Worm (Caenorhabditis elegans) whole organism, L2 larva: ENCODE data around the gene dnc-2.
A peak's percentile ranks its signal among the peaks of the same experiment; 100 is the strongest.

Experiments used
- C34F6.9 ChIP-seq: fragments of 150-350 bp; optimal IDR thresholded peaks from 2 replicates; lab custom pipeline; 2014; ENCODE audit warnings: missing biosample characterization, missing genetic modification characterization
- F13H6.1 ChIP-seq: sonication (generic microtip); optimal IDR thresholded peaks from 2 replicates; lab custom pipeline; 2016; ENCODE audit warnings: missing genetic modification characterization, missing compliant biosample characterization
- R02D3.7 ChIP-seq: fragments of 150-350 bp; optimal IDR thresholded peaks from 2 replicates; lab custom pipeline; 2014; ENCODE audit warnings: missing biosample characterization, missing genetic modification characterization
- Y55F3AM.14 ChIP-seq: fragments of 200-800 bp; sonication (Bioruptor generic); optimal IDR thresholded peaks from 2 replicates; lab custom pipeline; 2018; ENCODE audit warnings: mild to moderate bottlenecking, missing genetic modification characterization, missing compliant biosample characterization
- ZK546.5 ChIP-seq: sonication (generic microtip); optimal IDR thresholded peaks from 2 replicates; lab custom pipeline; 2017; ENCODE audit warnings: missing biosample characterization, missing genetic modification characterization
- aly-2 ChIP-seq: fragments of 150-350 bp; optimal IDR thresholded peaks from 2 replicates; lab custom pipeline; 2014; ENCODE audit warnings: missing biosample characterization, missing genetic modification characterization
- ama-1 ChIP-seq: fragments of 150-350 bp; optimal IDR thresholded peaks from 2 replicates; lab custom pipeline; 2018; ENCODE audit warnings: inconsistent platforms
- blmp-1 ChIP-seq: sonication (generic microtip); optimal IDR thresholded peaks from 2 replicates; lab custom pipeline; 2017; ENCODE audit warnings: missing genetic modification characterization, mild to moderate bottlenecking, missing compliant biosample characterization, antibody characterized with exemption, moderate library complexity; ENCODE audit not compliant: insufficient read depth
- ceh-16 ChIP-seq: fragments of 150-350 bp; optimal IDR thresholded peaks from 2 replicates; lab custom pipeline; 2014; ENCODE audit warnings: missing biosample characterization, missing genetic modification characterization
- ceh-82 ChIP-seq: fragments of 150-350 bp; optimal IDR thresholded peaks from 2 replicates; lab custom pipeline; 2014; ENCODE audit warnings: missing biosample characterization, missing genetic modification characterization
- crh-2 ChIP-seq: sonication (generic microtip); optimal IDR thresholded peaks from 2 replicates; lab custom pipeline; 2017; ENCODE audit warnings: missing biosample characterization, missing genetic modification characterization
- dmd-4 ChIP-seq: sonication (generic microtip); optimal IDR thresholded peaks from 2 replicates; lab custom pipeline; 2017; ENCODE audit warnings: missing biosample characterization, missing genetic modification characterization
- egl-27 ChIP-seq: sonication (generic microtip); optimal IDR thresholded peaks from 3 replicates; lab custom pipeline; 2017; ENCODE audit warnings: missing biosample characterization, missing genetic modification reagents, missing genetic modification characterization
- elt-3 ChIP-seq: sonication (generic microtip); optimal IDR thresholded peaks from 2 replicates; lab custom pipeline; 2017; ENCODE audit warnings: missing biosample characterization, missing genetic modification characterization
- fos-1 ChIP-seq: fragments of 150-350 bp; optimal IDR thresholded peaks from 2 replicates; lab custom pipeline; 2014; ENCODE audit warnings: missing biosample characterization, missing genetic modification characterization
- gmeb-1 ChIP-seq: fragments of 150-350 bp; optimal IDR thresholded peaks from 2 replicates; lab custom pipeline; 2014; ENCODE audit warnings: missing biosample characterization, missing genetic modification characterization
- lin-11 ChIP-seq: fragments of 150-350 bp; sonication (generic microtip); optimal IDR thresholded peaks from 2 replicates; lab custom pipeline; 2014; ENCODE audit warnings: missing biosample characterization, missing genetic modification characterization, inconsistent platforms, mixed read lengths
- lin-13 ChIP-seq: fragments of 150-350 bp; optimal IDR thresholded peaks from 2 replicates; lab custom pipeline; 2014; ENCODE audit warnings: missing biosample characterization, missing genetic modification reagents, missing genetic modification characterization
- lin-39 ChIP-seq: fragments of 150-350 bp; optimal IDR thresholded peaks from 2 replicates; lab custom pipeline; 2014; ENCODE audit warnings: missing biosample characterization, missing genetic modification reagents, missing genetic modification characterization
- lsy-2 ChIP-seq, 2 experiments: fragments of 150-350 bp in 1 of 2; sonication (generic microtip) in 1 of 2; optimal IDR thresholded peaks; 2 replicates each; lab custom pipeline; 2014 to 2017; ENCODE audit warnings: missing biosample characterization in 2 of 2, missing genetic modification characterization in 2 of 2
- mbf-1 ChIP-seq: sonication (generic microtip); optimal IDR thresholded peaks from 2 replicates; lab custom pipeline; 2017; ENCODE audit warnings: missing biosample characterization, missing genetic modification characterization
- mdl-1 ChIP-seq, 2 experiments: fragments of 150-350 bp in 1 of 2; sonication (generic microtip) in 1 of 2; optimal IDR thresholded peaks; 2 replicates each; lab custom pipeline; 2017; ENCODE audit warnings: missing biosample characterization in 2 of 2, missing genetic modification characterization in 2 of 2
- nhr-10 ChIP-seq: sonication (generic microtip); optimal IDR thresholded peaks from 2 replicates; lab custom pipeline; 2017; ENCODE audit warnings: missing biosample characterization, missing genetic modification characterization
- nhr-11 ChIP-seq: fragments of 150-350 bp; optimal IDR thresholded peaks from 2 replicates; lab custom pipeline; 2014; ENCODE audit warnings: missing biosample characterization, missing genetic modification characterization
- nhr-12 ChIP-seq: fragments of 150-350 bp; optimal IDR thresholded peaks from 2 replicates; lab custom pipeline; 2014; ENCODE audit warnings: missing biosample characterization, missing genetic modification characterization
- nhr-129 ChIP-seq: fragments of 150-350 bp; optimal IDR thresholded peaks from 2 replicates; lab custom pipeline; 2014; ENCODE audit warnings: missing biosample characterization, missing genetic modification characterization
- nhr-21 ChIP-seq: fragments of 150-350 bp; optimal IDR thresholded peaks from 2 replicates; lab custom pipeline; 2014; ENCODE audit warnings: missing biosample characterization, missing genetic modification characterization
- nhr-23 ChIP-seq: fragments of 150-350 bp; optimal IDR thresholded peaks from 2 replicates; lab custom pipeline; 2014; ENCODE audit warnings: missing biosample characterization, missing genetic modification reagents, missing genetic modification characterization
- nhr-237 ChIP-seq: fragments of 150-350 bp; optimal IDR thresholded peaks from 2 replicates; lab custom pipeline; 2014; ENCODE audit warnings: missing biosample characterization, missing genetic modification characterization
- nhr-25 ChIP-seq: fragments of 150-350 bp; sonication (generic microtip); optimal IDR thresholded peaks from 3 replicates; lab custom pipeline; 2014; ENCODE audit warnings: missing biosample characterization, missing genetic modification characterization
- nhr-77 ChIP-seq: fragments of 150-350 bp; optimal IDR thresholded peaks from 2 replicates; lab custom pipeline; 2014; ENCODE audit warnings: missing biosample characterization, missing genetic modification characterization
- peb-1 ChIP-seq: fragments of 150-350 bp; optimal IDR thresholded peaks from 2 replicates; lab custom pipeline; 2014; ENCODE audit warnings: missing biosample characterization, missing genetic modification characterization
- sem-4 ChIP-seq: fragments of 150-350 bp; optimal IDR thresholded peaks from 2 replicates; lab custom pipeline; 2014; ENCODE audit warnings: missing biosample characterization, missing genetic modification reagents, missing genetic modification characterization
- sma-3 ChIP-seq: sonication (generic microtip); optimal IDR thresholded peaks from 2 replicates; lab custom pipeline; 2016; ENCODE audit warnings: missing genetic modification reagents, missing genetic modification characterization, missing compliant biosample characterization
- sma-9 ChIP-seq, 2 experiments: fragments of 150-350 bp in 1 of 2; sonication (generic microtip) in 1 of 2; optimal IDR thresholded peaks; 2 replicates each; lab custom pipeline; 2014 to 2016; ENCODE audit warnings: missing genetic modification characterization in 2 of 2, mild to moderate bottlenecking in 1 of 2, missing biosample characterization in 1 of 2, missing compliant biosample characterization in 1 of 2, missing genetic modification reagents in 1 of 2, moderate library complexity in 1 of 2
- snpc-4 ChIP-seq: fragments of 150-350 bp; optimal IDR thresholded peaks from 2 replicates; lab custom pipeline; 2014; ENCODE audit warnings: missing biosample characterization, missing genetic modification characterization
- unc-39 ChIP-seq: fragments of 150-350 bp; optimal IDR thresholded peaks from 2 replicates; lab custom pipeline; 2014; ENCODE audit warnings: missing biosample characterization, missing genetic modification characterization
- unc-55 ChIP-seq: fragments of 150-350 bp; sonication (generic microtip); optimal IDR thresholded peaks from 3 replicates; lab custom pipeline; 2014; ENCODE audit warnings: missing biosample characterization, missing genetic modification reagents, missing genetic modification characterization
- zag-1 ChIP-seq: fragments of 150-350 bp; optimal IDR thresholded peaks from 2 replicates; lab custom pipeline; 2014; ENCODE audit warnings: missing biosample characterization, missing genetic modification characterization
- ztf-1 ChIP-seq: fragments of 200-800 bp; sonication (Bioruptor generic); conservative IDR thresholded peaks from 2 replicates; pipeline ENCODE4 v1.3.6; 2022; ENCODE audit warnings: missing genetic modification characterization, missing compliant biosample characterization
- ztf-11 ChIP-seq: sonication (generic microtip); optimal IDR thresholded peaks from 2 replicates; lab custom pipeline; 2017; ENCODE audit warnings: missing biosample characterization, missing genetic modification characterization
- ztf-4 ChIP-seq: fragments of 150-350 bp; optimal IDR thresholded peaks from 2 replicates; lab custom pipeline; 2014; ENCODE audit warnings: missing biosample characterization, missing genetic modification characterization

dnc-2 gene

DNA sequence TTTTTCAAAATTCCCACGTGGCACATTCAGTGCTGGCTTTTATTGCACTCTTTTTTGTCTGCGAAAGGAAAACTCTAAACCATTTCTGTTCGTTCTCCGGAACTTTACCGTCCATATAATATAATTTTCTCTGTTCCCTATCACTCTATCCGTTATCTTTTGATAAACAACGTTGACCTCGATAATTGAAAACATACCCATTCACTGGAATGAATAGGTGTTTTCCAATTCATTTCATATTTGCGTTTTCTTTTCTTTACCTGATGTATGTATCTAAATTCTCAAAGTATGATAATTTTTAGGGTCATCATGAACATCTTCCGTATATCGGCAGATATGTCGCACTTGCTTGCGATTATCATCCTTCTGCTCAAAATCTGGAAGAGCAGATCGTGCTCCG is 18.8 kb downstream of the dnc-2 start, which contains the start of gene erd-2.2:
Gene erd-2.2, plus strand, starts transcription at position 301 of the 400 bp plus-strand sequence.
- no peak for TF ChIP-seq lin-13 (GFP tag; lab: Kevin White, UChicago)
- TF ChIP-seq nhr-12 (tag; lab: Kevin White, UChicago) = no peak
- no peak for TF ChIP-seq ceh-82 (tag; lab: Kevin White, UChicago)
- TF ChIP-seq nhr-11 = no peak
- TF ChIP-seq lsy-2 (tag; optimal IDR thresholded peaks at IDR 0.05; lab: Kevin White, UChicago) = no peak
- no peak for TF ChIP-seq mbf-1 (tag; lab: Kevin White, UChicago)
- no peak for TF ChIP-seq lin-39
- TF ChIP-seq F13H6.1 (tag; lab: Kevin White, UChicago) = no peak
- no peak for TF ChIP-seq snpc-4 (tag; lab: Kevin White, UChicago)
- TF ChIP-seq elt-3 (tag; lab: Kevin White, UChicago) = no peak
- TF ChIP-seq nhr-23 (tag; lab: Kevin White, UChicago) = no peak
- TF ChIP-seq Y55F3AM.14 (GFP tag; lab: Kevin White, UChicago) = no peak
- TF ChIP-seq sma-9 (GFP tag; optimal IDR thresholded peaks at IDR 0.05; lab: Kevin White, UChicago) = no peak
- no peak for TF ChIP-seq sma-9 (tag; optimal IDR thresholded peaks at IDR 0.05; lab: Kevin White, UChicago)
- no peak for TF ChIP-seq ama-1 (lab: Kevin White, UChicago)

DNA sequence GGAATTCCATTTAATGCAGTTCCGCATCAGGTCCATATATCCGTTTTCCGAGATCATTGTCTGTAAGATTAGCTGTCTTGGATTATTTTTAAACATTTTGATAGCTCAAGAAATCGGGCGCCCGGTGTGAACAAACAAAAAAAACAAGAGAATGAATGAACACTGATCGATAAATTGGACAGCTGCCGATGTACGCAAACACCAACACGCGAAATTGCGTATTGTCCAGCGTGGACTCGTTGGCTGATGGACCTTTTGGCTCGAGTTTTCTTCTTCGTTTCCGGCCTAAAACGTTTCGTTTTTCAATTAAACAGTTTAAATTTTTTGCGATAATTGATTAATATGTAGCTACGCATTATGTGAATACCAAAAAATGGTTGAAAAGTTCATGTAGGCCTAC is 19.5 kb downstream of the dnc-2 start, which contains the start of gene dpff-1:
Gene dpff-1, minus strand, starts transcription at position 288 of the 400 bp plus-strand sequence.
- TF ChIP-seq nhr-11 (no peak), nhr-23 (tag; lab: Kevin White, UChicago) (no peak), nhr-12 (tag; lab: Kevin White, UChicago) (no peak), nhr-77 (tag; lab: Kevin White, UChicago) (no peak), ztf-4 (tag; lab: Kevin White, UChicago) (no peak), nhr-129 (peak; percentile 39), unc-39 (tag; lab: Kevin White, UChicago) (no peak), dmd-4 (no peak), nhr-21 (tag; lab: Kevin White, UChicago) (no peak), nhr-10 (tag; lab: Kevin White, UChicago) (no peak), C34F6.9 (peak; percentile 37), elt-3 (tag; lab: Kevin White, UChicago) (no peak), ZK546.5 (no peak), nhr-25 (tag; lab: Kevin White, UChicago) (no peak), mdl-1 (tag; optimal IDR thresholded peaks at IDR 0.05; lab: Kevin White, UChicago) (no peak), egl-27 (tag; lab: Kevin White, UChicago) (no peak), ceh-16 (no peak), ama-1 (lab: Kevin White, UChicago) (peak; percentile 21), sma-9 (GFP tag; optimal IDR thresholded peaks at IDR 0.05; lab: Kevin White, UChicago) (no peak), sma-9 (tag; optimal IDR thresholded peaks at IDR 0.05; lab: Kevin White, UChicago) (no peak), lin-39 (no peak), nhr-237 (no peak), aly-2 (tag; lab: Kevin White, UChicago) (no peak), lsy-2 (tag; optimal IDR thresholded peaks at IDR 0.05; lab: Kevin White, UChicago) (peak in 1 of 2 experiments; percentile 44), ztf-11 (no peak), Y55F3AM.14 (GFP tag; lab: Kevin White, UChicago) (no peak), ceh-82 (tag; lab: Kevin White, UChicago) (no peak), gmeb-1 (tag; lab: Kevin White, UChicago) (peak; percentile 5), unc-55 (peak; percentile 39), lin-11 (tag; lab: Kevin White, UChicago) (no peak), lin-13 (GFP tag; lab: Kevin White, UChicago) (no peak), F13H6.1 (tag; lab: Kevin White, UChicago) (peak; percentile 34), blmp-1 (no peak), peb-1 (tag; lab: Kevin White, UChicago) (no peak), sem-4 (tag; lab: Kevin White, UChicago) (no peak), mbf-1 (tag; lab: Kevin White, UChicago) (no peak), zag-1 (tag; lab: Kevin White, UChicago) (no peak), sma-3 (GFP tag; lab: Kevin White, UChicago) (no peak), R02D3.7 (tag; lab: Kevin White, UChicago) (no peak), ztf-1 (GFP tag; lab: Robert Waterston, UW) (no peak), fos-1 (no peak), crh-2 (tag; lab: Kevin White, UChicago) (peak; percentile 3)
